Worm (Caenorhabditis elegans) whole organism, late embryonic: ENCODE data around the gene C05B5.1.

Experiments used
- F13H6.1 ChIP-seq: sonication (generic microtip); optimal IDR thresholded peaks from 2 replicates; lab custom pipeline; 2016; ENCODE audit warnings: missing genetic modification characterization, missing compliant biosample characterization
- ama-1 ChIP-seq: fragments of 150-350 bp; optimal IDR thresholded peaks from 2 replicates; lab custom pipeline; 2014
- elt-2 ChIP-seq: sonication (generic microtip); optimal IDR thresholded peaks from 2 replicates; lab custom pipeline; 2016; ENCODE audit warnings: missing genetic modification reagents, missing genetic modification characterization, missing compliant biosample characterization
- fkh-10 ChIP-seq: fragments of 150-350 bp; optimal IDR thresholded peaks from 2 replicates; lab custom pipeline; 2014; ENCODE audit warnings: missing biosample characterization, missing genetic modification reagents, missing genetic modification characterization
- gmeb-2 ChIP-seq: sonication (generic microtip); optimal IDR thresholded peaks from 2 replicates; lab custom pipeline; 2016; ENCODE audit warnings: missing genetic modification characterization, inconsistent platforms, missing compliant biosample characterization
- nhr-11 ChIP-seq: fragments of 150-350 bp; optimal IDR thresholded peaks from 2 replicates; lab custom pipeline; 2014; ENCODE audit warnings: missing biosample characterization, missing genetic modification characterization
- nhr-232 ChIP-seq: sonication (generic microtip); optimal IDR thresholded peaks from 2 replicates; lab custom pipeline; 2016; ENCODE audit warnings: missing genetic modification characterization, missing compliant biosample characterization
- npax-4 ChIP-seq: sonication (generic microtip); optimal IDR thresholded peaks from 2 replicates; lab custom pipeline; 2016; ENCODE audit warnings: missing genetic modification characterization, missing compliant biosample characterization

- TF ChIP-seq ama-1 (no peak), nhr-232 (tag; lab: Kevin White, UChicago) (no peak), npax-4 (no peak), gmeb-2 (tag; lab: Kevin White, UChicago) (no peak), elt-2 (tag; lab: Kevin White, UChicago) (no peak), F13H6.1 (tag; lab: Kevin White, UChicago) (no peak), nhr-11 (tag; lab: Kevin White, UChicago) (no peak), fkh-10 (GFP tag; lab: Kevin White, UChicago) (no peak)
Measured at ce11 chrIII:10004213-10004612, 16.0 kb upstream of the C05B5.1 start, which contains the start of gene C05B5.11.
